Fruit fly (Drosophila melanogaster): ENCODE measurements around the gene CG8993.

- TF ChIP-seq CG11617 (GFP tag; optimal IDR thresholded peaks at IDR 0.05) (no peak), CG7045 (GFP tag; optimal IDR thresholded peaks at IDR 0.05) (no peak), Mnt (GFP tag; optimal IDR thresholded peaks at IDR 0.05) (no peak), bab1 (GFP tag; optimal IDR thresholded peaks at IDR 0.05) (no peak), kay (GFP tag; ENCODE audit: borderline replicate concordance) (no peak), Hr96 (GFP tag; optimal IDR thresholded peaks at IDR 0.05) (no peak), ovo (GFP tag; optimal IDR thresholded peaks at IDR 0.05) (no peak), CG12768 (GFP tag; optimal IDR thresholded peaks at IDR 0.05) (no peak)
Observed at dm6 chr3L:2328804-2329203, 43.2 kb upstream of the CG8993 start.

Measured in whole organism, adult.